Fruit fly (Drosophila melanogaster) whole organism, wandering third instar larva: Measurements from ENCODE around the gene CG7272.
A peak's percentile ranks its signal among the peaks of the same experiment; 100 is the strongest.

Source experiments
- Abd-B ChIP-seq: fragments of >200 bp; optimal IDR thresholded peaks from 2 replicates; lab custom pipeline; 2017; ENCODE audit warnings: missing biosample characterization, missing genetic modification characterization
- CG32264 ChIP-seq: fragments of 200-800 bp; sonication (Bioruptor generic); optimal IDR thresholded peaks from 2 replicates; lab custom pipeline; 2016; ENCODE audit warnings: missing biosample characterization, missing genetic modification characterization
- CG9705 ChIP-seq: fragments of 200-800 bp; sonication (Bioruptor generic); optimal IDR thresholded peaks from 2 replicates; lab custom pipeline; 2018; ENCODE audit warnings: missing biosample characterization, mild to moderate bottlenecking, missing genetic modification characterization
- CrebA ChIP-seq: fragments of 200-800 bp; sonication (Bioruptor generic); optimal IDR thresholded peaks from 2 replicates; lab custom pipeline; 2016; ENCODE audit warnings: missing biosample characterization, mild to moderate bottlenecking, missing genetic modification characterization, borderline replicate concordance
- Dif ChIP-seq: fragments of 200-275, 200-300 bp; sonication (Bioruptor generic); optimal IDR thresholded peaks from 2 replicates; lab custom pipeline; 2018; ENCODE audit warnings: missing biosample characterization, missing genetic modification characterization; ENCODE audit not compliant: partially characterized antibody
- GATAd ChIP-seq: sonication (Bioruptor generic); optimal IDR thresholded peaks from 2 replicates; lab custom pipeline; 2016; ENCODE audit warnings: missing biosample characterization, missing genetic modification characterization
- HLH106 ChIP-seq: fragments of 200-800 bp; optimal IDR thresholded peaks from 3 replicates; lab custom pipeline; 2019; ENCODE audit warnings: missing biosample characterization, mild to moderate bottlenecking, missing genetic modification characterization, moderate library complexity
- Hnf4 ChIP-seq: fragments of 200-800 bp; sonication (Bioruptor generic); optimal IDR thresholded peaks from 2 replicates; lab custom pipeline; 2016; ENCODE audit warnings: missing biosample characterization, mild to moderate bottlenecking, missing genetic modification characterization
- Hr83 ChIP-seq: fragments of 200-300 bp; sonication (Bioruptor generic); optimal IDR thresholded peaks from 2 replicates; lab custom pipeline; 2016; ENCODE audit warnings: missing biosample characterization, mild to moderate bottlenecking, missing genetic modification characterization, moderate library complexity; ENCODE audit not compliant: poor library complexity, severe bottlenecking
- Jra ChIP-seq: sonication (Bioruptor generic); optimal IDR thresholded peaks from 2 replicates; lab custom pipeline; 2016; ENCODE audit warnings: missing biosample characterization, missing genetic modification characterization
- Myc ChIP-seq: fragments of >200 bp; optimal IDR thresholded peaks from 2 replicates; lab custom pipeline; 2017
- OdsH ChIP-seq: fragments of 200-800 bp; sonication (Bioruptor generic); optimal IDR thresholded peaks from 2 replicates; lab custom pipeline; 2016; ENCODE audit warnings: missing biosample characterization, mild to moderate bottlenecking, missing genetic modification characterization
- Rel ChIP-seq, 2 experiments: fragments of 200-800 bp; sonication (Bioruptor generic) in 1 of 2; optimal IDR thresholded peaks; 2 replicates in 1 of 2; 3 replicates in 1 of 2; lab custom pipeline; 2016 to 2019; ENCODE audit warnings: mild to moderate bottlenecking in 2 of 2, missing biosample characterization in 2 of 2, missing genetic modification characterization in 2 of 2, moderate library complexity in 1 of 2
- Sp1 ChIP-seq: fragments of 200-800 bp; sonication (Bioruptor generic); optimal IDR thresholded peaks from 3 replicates; lab custom pipeline; 2019; ENCODE audit warnings: missing biosample characterization, mild to moderate bottlenecking, missing genetic modification characterization, moderate library complexity
- br ChIP-seq: fragments of 200-800 bp; sonication (Bioruptor generic); optimal IDR thresholded peaks from 2 replicates; lab custom pipeline; 2016; ENCODE audit warnings: missing biosample characterization, missing genetic modification characterization
- brk ChIP-seq: fragments of 200-800 bp; sonication (Bioruptor generic); optimal IDR thresholded peaks from 2 replicates; lab custom pipeline; 2016; ENCODE audit warnings: missing biosample characterization, mild to moderate bottlenecking, missing genetic modification characterization
- dmrt93B ChIP-seq: fragments of 200-800 bp; sonication (Bioruptor generic); optimal IDR thresholded peaks from 2 replicates; lab custom pipeline; 2018; ENCODE audit warnings: missing biosample characterization, mild to moderate bottlenecking, missing genetic modification characterization
- dsf ChIP-seq: sonication (Bioruptor generic); optimal IDR thresholded peaks from 2 replicates; lab custom pipeline; 2016; ENCODE audit warnings: missing biosample characterization, missing genetic modification characterization, borderline replicate concordance
- ey ChIP-seq: fragments of 200-800 bp; sonication (Bioruptor generic); optimal IDR thresholded peaks from 2 replicates; lab custom pipeline; 2016; ENCODE audit warnings: missing biosample characterization, missing genetic modification characterization
- foxo ChIP-seq, 2 experiments: fragments of 200-800 bp; sonication (Bioruptor generic); optimal IDR thresholded peaks; 2 replicates in 1 of 2; 3 replicates in 1 of 2; lab custom pipeline; 2016 to 2017; ENCODE audit warnings: missing biosample characterization in 2 of 2, missing genetic modification characterization in 2 of 2
- fru ChIP-seq: fragments of 200-800 bp; sonication (Bioruptor generic); optimal IDR thresholded peaks from 3 replicates; lab custom pipeline; 2016; ENCODE audit warnings: missing biosample characterization, mild to moderate bottlenecking, missing genetic modification characterization
- h ChIP-seq: fragments of 200-800 bp; sonication (Bioruptor generic); optimal IDR thresholded peaks from 3 replicates; lab custom pipeline; 2016; ENCODE audit warnings: missing biosample characterization, mild to moderate bottlenecking, missing genetic modification characterization
- jim ChIP-seq: fragments of 175-275, 200-325 bp; sonication (Bioruptor generic); optimal IDR thresholded peaks from 2 replicates; lab custom pipeline; 2016; ENCODE audit warnings: missing biosample characterization, mild to moderate bottlenecking, missing genetic modification characterization
- pan ChIP-seq: fragments of >200 bp; optimal IDR thresholded peaks from 2 replicates; lab custom pipeline; 2017
- psq ChIP-seq: fragments of 200-800 bp; sonication (Bioruptor generic); optimal IDR thresholded peaks from 3 replicates; lab custom pipeline; 2017; ENCODE audit warnings: missing biosample characterization, mild to moderate bottlenecking, missing genetic modification characterization, moderate library complexity
- rgr ChIP-seq: fragments of 200-800 bp; sonication (Bioruptor generic); optimal IDR thresholded peaks from 3 replicates; lab custom pipeline; 2016; ENCODE audit warnings: missing biosample characterization, mild to moderate bottlenecking, missing genetic modification characterization
- sv ChIP-seq: fragments of 200-800 bp; sonication (Bioruptor generic); optimal IDR thresholded peaks from 3 replicates; lab custom pipeline; 2016; ENCODE audit warnings: missing biosample characterization, missing genetic modification characterization
- usp ChIP-seq: fragments of >200 bp; optimal IDR thresholded peaks from 2 replicates; lab custom pipeline; 2017; ENCODE audit warnings: missing biosample characterization, missing genetic modification characterization
- woc ChIP-seq: sonication (Bioruptor generic); optimal IDR thresholded peaks from 2 replicates; lab custom pipeline; 2016; ENCODE audit warnings: missing biosample characterization, mild to moderate bottlenecking, missing genetic modification characterization

CG7272 gene

dm6 chr3L:15544455-15545415 is 44.0 kb downstream of the CG7272 start:
- TF ChIP-seq HLH106 (tag; lab: Kevin White, UChicago) (peak; percentile 35), br (GFP tag; lab: Kevin White, UChicago) (peak; percentile 21), CG9705 (GFP tag; lab: Kevin White, UChicago) (no peak), usp (no peak), foxo (GFP tag; optimal IDR thresholded peaks at IDR 0.05; lab: Kevin White, UChicago) (peak in 1 of 2 experiments; percentile 39), jim (GFP tag; lab: Kevin White, UChicago) (peak; percentile 15), woc (GFP tag; lab: Kevin White, UChicago) (peak; percentile 39), rgr (GFP tag; lab: Kevin White, UChicago) (peak; percentile 20), Rel (GFP tag; optimal IDR thresholded peaks at IDR 0.05; lab: Kevin White, UChicago) (no peak), Rel (tag; optimal IDR thresholded peaks at IDR 0.05; lab: Kevin White, UChicago) (peak; percentile 53), h (no peak), OdsH (peak; percentile 12), Hr83 (GFP tag; lab: Kevin White, UChicago) (no peak), fru (peak; percentile 37), ey (GFP tag; lab: Kevin White, UChicago) (peak; percentile 37), Hnf4 (peak; percentile 0), Sp1 (GFP tag; lab: Kevin White, UChicago) (peak; percentile 16), psq (peak; percentile 53)
- TF ChIP-seq, all 38 proteins: peak for 13

- TF ChIP-seq Myc (lab: Kevin White, UChicago) (no peak), Rel (GFP tag; optimal IDR thresholded peaks at IDR 0.05; lab: Kevin White, UChicago) (peak; percentile 52), Rel (tag; optimal IDR thresholded peaks at IDR 0.05; lab: Kevin White, UChicago) (peak; percentile 95), CrebA (GFP tag; lab: Kevin White, UChicago) (peak; percentile 85), brk (GFP tag; lab: Kevin White, UChicago) (peak; percentile 59), Dif (GFP tag; lab: Kevin White, UChicago) (no peak), Abd-B (no peak), br (GFP tag; lab: Kevin White, UChicago) (peak; percentile 38), rgr (GFP tag; lab: Kevin White, UChicago) (no peak)
- TF ChIP-seq, all 38 proteins: peak for 4
Measured at dm6 chr3L:15547187-15547790, 46.6 kb downstream of the CG7272 start.

DNA sequence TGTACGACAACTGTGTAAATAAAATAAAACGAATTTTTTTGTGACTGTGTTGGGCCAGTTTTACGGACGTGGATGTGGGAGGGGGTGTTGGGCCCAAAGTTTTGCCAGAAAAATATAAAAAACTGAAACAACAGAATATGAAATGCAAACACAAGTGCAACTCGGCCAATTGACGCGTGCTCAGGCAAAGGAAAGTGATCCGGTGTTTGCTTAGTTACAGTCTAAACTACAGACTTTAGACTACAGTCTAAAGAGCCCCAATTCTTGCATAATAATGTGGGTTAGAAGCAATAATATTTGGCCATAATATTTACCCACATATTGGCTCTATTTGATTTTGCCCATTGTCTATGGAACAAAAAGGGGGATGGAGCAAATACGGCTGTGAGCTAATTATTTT is 48.1 kb downstream of the CG7272 start:
- TF ChIP-seq br (GFP tag; lab: Kevin White, UChicago) (peak; percentile 17), ey (GFP tag; lab: Kevin White, UChicago) (no peak), GATAd (GFP tag; lab: Kevin White, UChicago) (no peak), OdsH (peak; percentile 40), brk (GFP tag; lab: Kevin White, UChicago) (peak; percentile 13), pan (no peak), sv (GFP tag; lab: Kevin White, UChicago) (no peak), dmrt93B (GFP tag; lab: Kevin White, UChicago) (no peak), Hr83 (GFP tag; lab: Kevin White, UChicago) (peak; percentile 42), CG32264 (no peak), fru (peak; percentile 13), psq (no peak), Rel (GFP tag; optimal IDR thresholded peaks at IDR 0.05; lab: Kevin White, UChicago) (no peak), Rel (tag; optimal IDR thresholded peaks at IDR 0.05; lab: Kevin White, UChicago) (no peak), h (peak; percentile 63), Sp1 (GFP tag; lab: Kevin White, UChicago) (peak; percentile 42), Jra (GFP tag; lab: Kevin White, UChicago) (no peak), dsf (GFP tag; lab: Kevin White, UChicago) (no peak), CrebA (GFP tag; lab: Kevin White, UChicago) (no peak), foxo (GFP tag; optimal IDR thresholded peaks at IDR 0.05; lab: Kevin White, UChicago) (peak in 1 of 2 experiments; percentile 13), rgr (GFP tag; lab: Kevin White, UChicago) (peak; percentile 42)
